Worm (Caenorhabditis elegans) whole organism, dauer: ENCODE measurements around the gene R07E5.11.

ENCODE experiments used
- unc-62 ChIP-seq: sonication (generic microtip); optimal IDR thresholded peaks from 2 replicates; lab custom pipeline; 2017; ENCODE audit warnings: missing biosample characterization, missing genetic modification reagents, missing genetic modification characterization

R07E5.11 gene

DNA sequence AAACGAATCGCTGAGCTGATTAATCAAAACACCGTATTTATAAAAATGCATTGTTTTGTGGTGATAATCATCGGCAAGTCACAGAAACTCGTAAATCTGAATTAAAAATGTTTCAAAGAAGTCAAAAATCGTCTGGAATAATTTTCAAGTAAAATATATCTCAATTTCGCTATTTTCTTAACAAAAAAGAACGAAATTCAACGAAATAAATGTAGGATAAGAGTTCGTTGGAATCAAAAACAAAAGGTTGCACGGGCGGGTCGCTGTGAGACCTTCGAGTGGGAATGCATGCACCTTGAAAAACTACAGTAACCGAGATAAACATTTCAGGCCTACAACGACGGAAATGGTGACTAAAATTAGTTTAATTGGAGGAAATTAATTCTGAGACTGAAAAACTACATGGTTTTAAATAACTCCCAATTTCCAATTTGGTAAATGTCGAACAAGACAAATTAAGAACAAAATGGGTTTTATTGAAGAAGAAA is 19.3 kb upstream of the R07E5.11 start, which contains the start of gene C28A5.1:
Gene C28A5.1, minus strand, starts transcription at position 51 of the 488 bp plus-strand sequence.
- no peak for TF ChIP-seq unc-62 (GFP tag; lab: Kevin White, UChicago)

DNA sequence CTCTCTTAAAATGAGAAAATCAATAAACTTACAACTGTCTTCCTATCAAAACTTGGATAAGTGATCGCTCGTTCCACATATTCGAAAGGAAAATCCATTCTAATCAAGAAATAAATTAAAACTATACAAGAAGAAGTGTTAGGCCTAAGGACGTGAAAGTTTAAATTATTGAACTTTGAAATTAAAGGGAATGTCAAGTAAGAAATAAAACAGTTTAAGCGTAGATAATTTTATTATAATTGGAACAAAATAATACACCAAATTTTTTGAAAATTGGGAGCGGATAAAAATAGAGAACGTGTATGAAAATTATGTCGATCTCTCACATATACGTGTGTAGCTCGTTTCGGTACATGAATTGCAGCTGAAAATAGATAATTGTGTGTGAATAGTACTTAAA is 14.4 kb upstream of the R07E5.11 start, which contains the start of gene C28A5.6:
Gene C28A5.6, minus strand, starts transcription at position 101 of the 400 bp plus-strand sequence.
- TF ChIP-seq unc-62 (GFP tag; lab: Kevin White, UChicago), result no peak

DNA sequence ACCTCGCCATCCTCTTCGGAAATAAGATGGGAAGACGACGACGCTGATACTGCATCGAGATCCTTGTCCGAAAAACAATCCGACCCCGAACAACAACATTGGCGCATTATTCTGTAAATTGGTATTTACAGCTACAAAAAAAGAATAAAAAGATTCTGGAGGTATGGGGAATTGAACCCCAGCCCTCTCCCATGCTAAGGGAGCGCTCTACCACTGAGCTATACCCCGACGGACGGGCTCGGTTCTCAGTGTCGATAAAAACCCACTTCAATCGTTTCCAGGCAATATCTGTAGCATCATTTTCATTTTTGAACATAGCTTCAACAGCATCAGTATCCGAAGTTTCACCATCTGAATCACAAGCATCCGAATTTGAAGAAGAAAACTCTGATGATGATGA is 13.8 kb upstream of the R07E5.11 start:
- no peak for TF ChIP-seq unc-62 (GFP tag; lab: Kevin White, UChicago)

DNA sequence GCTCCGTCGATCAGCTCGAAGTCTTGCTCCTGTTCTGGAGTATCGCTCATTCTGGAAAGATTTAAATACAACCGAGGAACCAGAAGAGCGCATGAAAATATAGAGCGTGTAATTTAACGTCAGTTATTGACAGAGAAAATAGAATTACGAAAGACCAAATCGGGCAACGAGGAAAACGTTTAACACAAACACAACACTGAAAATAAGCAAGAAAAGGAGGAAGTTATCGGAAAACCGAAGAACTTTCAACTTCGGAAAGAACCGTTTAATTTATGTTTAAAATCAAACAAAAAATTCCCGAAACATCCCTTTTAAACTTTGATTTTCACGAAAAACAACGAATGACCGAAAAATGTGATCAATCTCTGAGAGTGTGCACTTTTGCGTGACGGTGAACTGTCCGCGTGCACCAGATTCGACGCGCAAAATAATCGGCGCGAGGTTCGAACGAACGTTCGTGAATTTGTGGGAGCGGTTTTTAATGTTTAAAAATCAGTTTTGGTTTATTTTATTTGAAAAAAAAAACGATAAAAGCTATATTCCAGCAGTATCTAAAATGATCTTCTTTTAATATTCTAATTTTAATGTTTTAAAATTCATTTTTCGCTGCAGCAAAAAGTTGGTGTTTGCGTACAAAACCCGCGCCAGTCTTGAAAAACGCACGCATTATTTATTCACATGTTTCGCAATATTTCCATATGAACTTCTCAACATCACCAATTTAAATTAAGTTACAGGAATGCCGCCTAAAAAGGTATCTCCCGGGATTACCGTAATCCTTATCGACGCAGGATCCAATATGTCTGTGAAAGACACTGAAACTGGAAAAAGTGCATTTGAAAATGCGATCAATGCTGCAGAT is 4.3 kb upstream of the R07E5.11 start, which contains the start of the genes R07E5.7 and cku-80:
Gene R07E5.7, minus strand, starts transcription at position 51 of the 862 bp plus-strand sequence.
Gene cku-80, plus strand, starts transcription at position 732 of the 862 bp plus-strand sequence.
- no peak for TF ChIP-seq unc-62 (GFP tag; lab: Kevin White, UChicago)

DNA sequence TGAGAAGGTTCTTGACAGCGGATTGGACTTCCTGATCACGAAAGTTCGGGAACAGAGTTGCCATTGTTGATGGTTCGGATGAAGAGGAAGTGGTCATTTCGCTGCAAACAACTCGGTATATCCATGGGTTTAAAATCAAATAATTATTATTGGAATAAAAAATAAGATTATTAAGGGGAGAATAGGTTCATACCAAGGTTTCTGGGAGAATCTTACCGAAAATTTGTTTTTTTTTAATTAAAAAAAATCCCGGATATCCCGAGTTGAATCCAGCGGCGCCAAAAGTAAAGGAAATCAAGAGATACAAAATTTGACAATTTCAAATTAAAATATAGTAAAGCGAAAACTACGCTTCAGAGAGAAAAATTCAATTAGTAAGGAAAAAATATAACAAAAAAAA is 2.9 kb upstream of the R07E5.11 start, which contains the start of the genes R07E5.19 and pdcd-2:
Gene R07E5.19, minus strand, starts transcription at position 101 of the 400 bp plus-strand sequence.
Gene pdcd-2, minus strand, starts transcription at position 102 of the 400 bp plus-strand sequence.
- TF ChIP-seq unc-62 (GFP tag; lab: Kevin White, UChicago), result no peak

DNA sequence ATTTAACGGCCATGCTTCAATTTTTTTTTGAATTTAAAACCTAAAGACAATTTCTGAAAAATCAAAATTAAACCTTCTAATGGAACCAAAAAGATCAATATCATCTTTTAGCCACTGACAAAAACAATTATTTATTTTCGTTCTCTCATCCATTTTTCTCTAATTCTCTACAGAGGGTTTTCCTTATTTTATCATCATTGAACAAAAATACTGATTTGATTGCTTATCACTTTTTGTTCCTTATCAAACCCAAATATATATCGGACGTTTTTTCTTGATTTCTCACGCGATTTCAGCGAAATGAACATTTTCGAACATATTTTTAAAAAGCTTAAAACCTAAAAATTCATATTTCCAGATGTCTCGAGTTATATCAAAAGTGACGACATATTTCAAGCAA is 1.9 kb downstream of the R07E5.11 start, which contains the start of gene mpc-1:
Gene mpc-1, plus strand, starts transcription at position 359 of the 400 bp plus-strand sequence.
- no peak for TF ChIP-seq unc-62 (GFP tag; lab: Kevin White, UChicago)

DNA sequence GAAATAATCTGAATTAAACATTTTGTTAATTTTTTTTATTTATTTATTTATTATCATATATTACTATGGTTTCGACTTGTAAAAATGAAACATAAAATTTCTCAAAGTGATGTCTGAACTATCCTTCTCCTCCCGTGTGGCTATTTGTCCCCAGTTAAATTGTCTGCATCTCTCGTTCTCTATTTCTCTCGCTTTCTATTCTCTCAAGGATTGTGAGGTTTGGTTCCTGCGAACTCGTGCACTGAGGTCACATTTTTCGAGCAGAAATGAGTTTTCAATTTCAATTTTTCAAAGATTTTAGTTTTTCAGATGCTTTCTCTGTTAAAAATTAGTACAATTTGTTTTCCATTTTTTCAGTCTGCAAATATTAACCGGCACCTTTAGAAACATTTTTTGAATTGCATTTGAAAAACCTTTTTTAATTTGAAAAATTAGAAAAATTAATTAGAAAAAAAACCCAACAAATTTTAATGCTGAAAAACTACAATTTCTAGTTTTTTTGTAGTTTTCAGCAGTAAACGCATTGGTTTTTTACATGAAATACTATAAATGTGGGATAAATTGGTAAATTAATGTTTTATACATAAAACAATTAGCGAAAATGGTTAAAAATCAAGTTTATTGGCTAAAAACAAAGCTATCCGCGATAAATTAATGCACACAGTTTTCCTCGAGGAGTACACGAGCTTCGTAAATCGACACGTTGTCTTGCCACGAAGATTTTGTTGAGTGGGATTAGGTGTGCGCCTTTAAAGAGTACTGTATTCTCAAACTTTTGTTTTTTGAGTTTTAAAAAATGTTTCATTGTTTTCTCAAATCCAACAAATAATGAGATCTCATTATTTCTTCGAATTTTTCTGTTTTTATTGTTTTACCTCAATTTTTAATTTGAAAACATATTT is 2.7 kb downstream of the R07E5.11 start:
- TF ChIP-seq unc-62 (GFP tag; lab: Kevin White, UChicago), result no peak

DNA sequence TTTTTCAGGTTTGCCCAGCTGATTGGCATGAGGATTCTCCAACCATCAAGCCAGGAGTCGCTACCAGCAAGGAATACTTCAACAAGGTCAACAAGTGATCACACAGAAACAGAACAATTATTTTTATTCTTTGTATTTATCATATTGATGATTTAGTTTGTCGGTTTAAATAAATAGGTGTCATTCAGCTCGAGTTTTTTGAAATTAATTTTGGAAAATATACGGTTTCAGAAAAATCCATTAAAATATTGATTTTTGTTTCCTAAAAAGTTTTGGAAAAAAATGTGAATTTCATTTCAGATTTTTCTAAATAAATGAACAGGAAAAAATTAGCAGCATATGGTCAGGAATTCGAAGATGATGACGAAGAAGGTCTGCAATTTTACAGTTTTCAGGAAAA is 6.8 kb downstream of the R07E5.11 start, which contains the start of gene gpch-1:
Gene gpch-1, plus strand, starts transcription at position 301 of the 400 bp plus-strand sequence.
- TF ChIP-seq unc-62 (GFP tag; lab: Kevin White, UChicago), result no peak

DNA sequence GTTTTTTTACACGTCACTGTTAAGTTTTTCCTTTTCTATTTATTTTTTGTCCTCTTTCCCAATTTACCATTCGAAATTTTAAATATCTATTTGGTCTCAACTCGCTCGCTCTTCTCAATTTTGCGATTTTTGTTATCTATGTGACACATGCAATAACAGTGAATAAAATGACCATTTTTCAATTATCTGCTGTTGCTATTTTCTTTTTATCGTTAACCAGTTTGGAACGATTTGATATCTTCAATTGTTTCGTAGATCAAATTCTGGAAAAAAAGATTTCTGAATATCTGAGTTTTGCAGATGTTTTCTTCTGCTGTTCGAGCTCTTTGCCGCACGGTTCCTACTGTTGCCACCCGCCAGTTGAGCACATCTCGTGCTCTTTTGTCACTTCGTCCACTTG is 7.9 kb downstream of the R07E5.11 start, which contains the start of gene prdx-3:
Gene prdx-3, plus strand, starts transcription at position 301 of the 400 bp plus-strand sequence.
- TF ChIP-seq unc-62 (GFP tag; lab: Kevin White, UChicago), result no peak

DNA sequence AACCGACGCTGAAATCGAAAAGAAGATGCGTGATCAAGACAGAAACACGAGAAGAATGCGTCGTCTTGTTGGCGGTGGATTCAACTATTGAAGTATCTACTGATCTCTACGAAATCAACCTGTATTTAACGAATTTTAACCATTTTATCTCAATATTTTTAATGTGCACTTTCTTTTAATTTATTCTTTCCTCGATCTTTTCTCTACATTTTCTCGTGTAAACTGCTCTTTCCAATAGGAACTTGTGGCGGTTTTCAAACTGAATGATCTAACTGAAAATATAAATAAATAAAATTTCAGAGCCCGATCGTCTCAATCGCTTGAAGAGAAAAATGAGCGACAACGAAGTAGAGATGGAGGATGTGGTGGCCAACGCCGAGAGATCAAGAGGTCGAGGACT is 9.0 kb downstream of the R07E5.11 start, which contains the start of gene rnp-4:
Gene rnp-4, plus strand, starts transcription at position 301 of the 400 bp plus-strand sequence.
- TF ChIP-seq unc-62 (GFP tag; lab: Kevin White, UChicago), result no peak

DNA sequence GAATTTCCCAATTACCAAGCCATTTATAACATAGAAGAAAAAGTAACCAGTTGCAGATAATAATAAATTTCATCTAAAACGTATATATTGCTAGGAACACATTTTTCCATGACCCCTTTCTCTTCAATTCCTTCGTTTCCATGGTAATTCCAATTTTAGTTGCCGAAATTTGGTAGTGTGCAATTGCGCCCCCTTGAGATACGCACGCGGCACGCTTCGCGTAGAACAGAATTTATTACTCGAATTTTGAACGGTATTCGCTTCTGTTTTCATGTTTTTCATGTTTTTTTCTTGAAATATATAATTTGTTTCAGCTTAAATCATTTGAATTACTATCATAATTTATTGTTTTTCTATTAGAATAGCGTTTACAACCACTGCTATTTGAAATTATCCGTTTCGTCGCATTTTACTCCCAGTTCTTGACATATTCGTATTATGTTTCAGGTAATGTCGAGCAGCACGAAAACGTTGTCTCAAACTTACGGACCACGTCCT is 10.6 kb downstream of the R07E5.11 start, which contains the start of the genes R07E5.17 and snfc-5:
Gene R07E5.17, minus strand, starts transcription at position 98 of the 498 bp plus-strand sequence.
Gene snfc-5, plus strand, starts transcription at position 448 of the 498 bp plus-strand sequence.
- no peak for TF ChIP-seq unc-62 (GFP tag; lab: Kevin White, UChicago)

DNA sequence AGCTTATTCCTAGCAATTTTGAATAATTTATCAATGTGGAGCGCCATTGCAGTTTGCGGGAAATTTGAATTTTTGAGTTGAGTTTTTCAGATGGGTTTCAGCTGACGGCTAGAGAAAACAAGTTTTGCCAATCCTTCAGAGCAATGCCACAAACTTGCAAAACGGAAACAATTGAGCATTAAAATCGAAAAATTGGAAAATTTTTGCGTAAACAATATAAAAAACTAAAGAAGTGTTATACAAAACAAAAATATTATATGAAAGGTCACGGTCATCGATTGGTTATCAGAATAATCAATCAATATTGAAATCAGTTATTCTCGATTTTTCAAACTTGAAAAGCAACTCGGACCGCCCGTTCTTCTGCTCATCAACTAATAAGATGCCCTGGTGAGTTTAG is 13.9 kb downstream of the R07E5.11 start, which contains the start of gene R07E5.15:
Gene R07E5.15, plus strand, starts transcription at position 301 of the 400 bp plus-strand sequence.
- TF ChIP-seq unc-62 (GFP tag; lab: Kevin White, UChicago), result no peak

DNA sequence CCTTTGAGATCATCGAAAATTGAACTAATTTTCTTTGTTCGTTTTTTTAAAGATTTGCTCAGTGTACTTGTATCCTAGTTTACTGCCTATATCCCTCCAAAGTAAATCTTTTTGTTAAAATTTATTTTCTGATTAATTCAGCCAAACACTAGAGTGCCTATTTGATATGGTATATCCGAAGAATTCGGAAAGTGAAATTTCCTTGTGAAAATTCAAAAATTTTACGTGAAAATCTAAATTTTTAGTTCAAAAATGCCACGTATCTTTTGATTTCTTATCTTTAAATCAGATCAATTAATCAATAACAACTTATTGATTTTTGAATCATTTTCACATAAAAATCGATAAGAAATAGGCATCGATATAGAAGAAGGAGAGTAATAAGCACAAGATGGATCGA is 16.6 kb downstream of the R07E5.11 start, which contains the start of gene R07E5.6:
Gene R07E5.6, plus strand, starts transcription at position 301 of the 400 bp plus-strand sequence.
- TF ChIP-seq unc-62 (GFP tag; lab: Kevin White, UChicago), result no peak

DNA sequence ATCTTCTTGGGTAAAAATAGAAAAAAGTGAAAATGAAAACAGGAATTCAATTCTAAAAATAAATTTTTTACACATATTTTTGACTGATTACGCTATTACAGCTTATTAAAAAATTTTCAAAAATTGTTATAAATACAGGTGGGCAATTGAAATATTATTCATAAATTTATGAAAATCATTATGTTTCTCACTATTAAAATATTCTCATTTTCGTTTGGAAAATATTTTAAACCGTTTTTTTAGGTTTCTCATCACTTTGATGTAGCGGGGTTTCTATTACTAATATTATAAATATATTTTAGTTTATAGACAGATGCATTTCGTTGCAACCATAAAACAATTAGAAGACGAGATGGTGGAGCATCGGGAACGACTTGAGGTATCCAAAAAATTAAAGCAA is 17.9 kb downstream of the R07E5.11 start, which contains the start of gene R07E5.5:
Gene R07E5.5, plus strand, starts transcription at position 301 of the 400 bp plus-strand sequence.
- no peak for TF ChIP-seq unc-62 (GFP tag; lab: Kevin White, UChicago)
